Worm (Caenorhabditis elegans): ENCODE results near the gene C44B7.5.

Gene C44B7.5

DNA sequence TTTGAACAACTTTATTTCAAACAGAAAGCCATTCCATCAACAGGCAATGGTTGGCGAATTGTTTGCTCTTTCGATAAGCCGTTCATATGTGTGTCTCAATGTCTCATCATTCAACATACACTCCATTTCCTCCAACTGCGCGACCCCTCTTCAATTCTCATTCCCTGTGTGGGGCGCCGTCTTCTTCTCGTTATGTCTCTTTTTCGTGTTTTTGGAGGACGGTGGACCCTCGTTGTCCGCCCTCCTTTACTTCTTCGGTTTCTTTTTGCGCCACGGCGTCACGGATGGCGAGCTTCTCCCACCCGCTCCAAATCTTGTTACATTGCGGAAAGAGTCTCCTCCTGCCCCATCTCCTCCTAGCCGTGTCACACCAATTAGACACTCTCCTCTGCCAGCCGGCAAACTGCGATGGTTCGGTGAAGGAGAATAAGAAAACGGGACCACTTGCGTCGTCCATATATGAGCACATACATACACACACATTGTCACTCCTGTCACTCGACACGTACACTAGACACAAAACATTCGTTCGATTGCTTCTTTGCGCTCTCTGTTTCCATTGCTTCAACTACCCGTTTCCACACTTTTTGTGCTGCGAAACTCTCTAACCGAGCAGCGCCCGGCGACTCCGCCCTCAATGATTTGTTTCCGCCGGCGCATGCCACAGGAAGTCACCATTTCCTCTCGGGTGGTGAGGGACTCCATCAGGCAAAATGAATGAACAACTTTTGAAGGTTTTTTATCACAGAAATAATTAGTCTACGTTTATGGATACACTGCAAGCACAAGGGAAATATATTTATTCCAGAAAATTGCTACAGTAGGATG is 44.1 kb downstream of the C44B7.5 start (continued):
- TF ChIP-seq nhr-77 (tag; optimal IDR thresholded peaks at IDR 0.05) (no peak), php-3 (GFP tag; IDR thresholded peaks at IDR 0.05) (no peak), F44E2.7 (GFP tag; IDR thresholded peaks at IDR 0.05) (no peak), nhr-10 (tag; optimal IDR thresholded peaks at IDR 0.05) (no peak), gei-8 (GFP tag; optimal IDR thresholded peaks at IDR 0.05) (no peak), zip-2 (tag; optimal IDR thresholded peaks at IDR 0.05) (no peak), aly-2 (tag; optimal IDR thresholded peaks at IDR 0.05) (no peak), set-16 (GFP tag; IDR thresholded peaks at IDR 0.05) (peak; percentile 59; the same call in 1 of the 2 replicates), sdz-12 (GFP tag; optimal IDR thresholded peaks at IDR 0.05) (peak; percentile 9), ZK546.5 (tag; optimal IDR thresholded peaks at IDR 0.05) (no peak), nhr-48 (tag; optimal IDR thresholded peaks at IDR 0.05) (no peak), Y75B8A.6 (GFP tag; IDR thresholded peaks at IDR 0.05) (no peak), jun-1 (tag; optimal IDR thresholded peaks at IDR 0.05) (no peak), T20F7.1 (GFP tag; optimal IDR thresholded peaks at IDR 0.05) (no peak), arid-1 (GFP tag; conservative IDR thresholded peaks at IDR 0.05) (no peak), zfp-3 (GFP tag; conservative IDR thresholded peaks at IDR 0.05) (no peak), hif-1 (tag; optimal IDR thresholded peaks at IDR 0.05) (no peak), unc-62 (GFP tag; optimal IDR thresholded peaks at IDR 0.05 in 1 of 2) (peak in 1 of 2 experiments; percentile 98), unc-62 (tag; optimal IDR thresholded peaks at IDR 0.05) (no peak), fos-1 (tag; optimal IDR thresholded peaks at IDR 0.05) (no peak), lin-13 (GFP tag; optimal IDR thresholded peaks at IDR 0.05) (no peak), vab-7 (GFP tag; IDR thresholded peaks at IDR 0.05) (0 out of 2 replicates have a peak, but pooled peaks have one; percentile 19), ceh-44 (GFP tag; IDR thresholded peaks at IDR 0.05) (no peak), dmd-6 (GFP tag; IDR thresholded peaks at IDR 0.05) (no peak), pqm-1 (tag; optimal IDR thresholded peaks at IDR 0.05) (no peak), madf-5 (GFP tag; IDR thresholded peaks at IDR 0.05) (0 out of 4 replicates have a peak, but pooled peaks of 1 of the 2 experiments have one; percentile 57), nhr-11 (tag; optimal IDR thresholded peaks at IDR 0.05) (no peak), ctbp-1 (GFP tag; IDR thresholded peaks at IDR 0.05) (0 out of 2 replicates have a peak, but pooled peaks have one; percentile 13), F26F4.8 (GFP tag; conservative IDR thresholded peaks at IDR 0.05) (no peak), lin-1 (GFP tag; IDR thresholded peaks at IDR 0.05) (no peak), F49E8.2 (tag; optimal IDR thresholded peaks at IDR 0.05; ENCODE audit: borderline replicate concordance) (no peak), T26A8.4 (GFP tag; IDR thresholded peaks at IDR 0.05) (no peak), lim-7 (GFP tag; IDR thresholded peaks at IDR 0.05) (no peak), snpc-1.2 (GFP tag; IDR thresholded peaks at IDR 0.05) (no peak), lsy-2 (tag; optimal IDR thresholded peaks at IDR 0.05) (no peak), mes-2 (tag; optimal IDR thresholded peaks at IDR 0.05; ENCODE audit: poor library complexity, severe bottlenecking) (no peak), ceh-32 (tag; optimal IDR thresholded peaks at IDR 0.05; ENCODE audit: poor library complexity) (no peak), ceh-62 (tag; optimal IDR thresholded peaks at IDR 0.05) (no peak), lin-29 (GFP tag; IDR thresholded peaks at IDR 0.05) (no peak), F37D6.2 (tag; optimal IDR thresholded peaks at IDR 0.05) (no peak), skn-1 (tag; optimal IDR thresholded peaks at IDR 0.05) (no peak), mep-1 (tag; optimal IDR thresholded peaks at IDR 0.05) (peak; percentile 7), mdt-29 (GFP tag; IDR thresholded peaks at IDR 0.05) (no peak), rbr-2 (tag; optimal IDR thresholded peaks at IDR 0.05) (peak; percentile 5), duxl-1 (tag; optimal IDR thresholded peaks at IDR 0.05; ENCODE audit: poor library complexity) (no peak), hmg-1.1 (GFP tag; IDR thresholded peaks at IDR 0.05) (no peak), cey-2 (tag; optimal IDR thresholded peaks at IDR 0.05; ENCODE audit: borderline replicate concordance, insufficient read depth) (no peak), unc-39 (tag; optimal IDR thresholded peaks at IDR 0.05) (no peak), zip-11 (GFP tag; IDR thresholded peaks at IDR 0.05) (no peak)
